Worm (Caenorhabditis elegans) whole organism, young adult: Measurements from ENCODE around the gene msra-1.

Experiments
- F22D6.2 ChIP-seq: sonication (generic microtip); optimal IDR thresholded peaks from 2 replicates; lab custom pipeline; 2016; ENCODE audit warnings: mild to moderate bottlenecking, missing genetic modification characterization, missing compliant biosample characterization
- F33H1.4 ChIP-seq: fragments of 200-800 bp; sonication (Bioruptor generic); IDR thresholded peaks from 2 replicates; pipeline ENCODE4 v1.3.6; 2022; ENCODE audit warnings: missing genetic modification reagents, missing genetic modification characterization, missing compliant biosample characterization
- F37B4.10 ChIP-seq: fragments of 200-800 bp; sonication (Bioruptor generic); IDR thresholded peaks from 2 replicates; pipeline ENCODE4 v1.3.6; 2022; ENCODE audit warnings: missing genetic modification characterization, missing compliant biosample characterization
- F39B2.1 ChIP-seq: fragments of 200-800 bp; sonication (Bioruptor generic); IDR thresholded peaks from 2 replicates; pipeline ENCODE4 v1.3.6; 2022; ENCODE audit warnings: missing genetic modification reagents, missing genetic modification characterization, missing compliant biosample characterization
- F52B5.7 ChIP-seq: sonication (generic microtip); optimal IDR thresholded peaks from 2 replicates; lab custom pipeline; 2016; ENCODE audit warnings: mild to moderate bottlenecking, missing genetic modification characterization, missing compliant biosample characterization
- F55B11.4 ChIP-seq: sonication (generic microtip); optimal IDR thresholded peaks from 2 replicates; lab custom pipeline; 2016; ENCODE audit warnings: missing compliant biosample characterization, missing genetic modification characterization, borderline replicate concordance; ENCODE audit not compliant: insufficient read depth
- K12H6.12 ChIP-seq: fragments of 200-800 bp; sonication (Bioruptor generic); optimal IDR thresholded peaks from 2 replicates; lab custom pipeline; 2018; ENCODE audit warnings: mild to moderate bottlenecking, missing genetic modification characterization, missing compliant biosample characterization
- Y53F4B.3 ChIP-seq: fragments of 200-800 bp; sonication (Bioruptor generic); IDR thresholded peaks from 2 replicates; pipeline ENCODE4 v1.3.6; 2022; ENCODE audit warnings: missing genetic modification reagents, missing genetic modification characterization, missing compliant biosample characterization
- Y53G8AR.9 ChIP-seq: fragments of 200-800 bp; sonication (Bioruptor generic); conservative IDR thresholded peaks from 2 replicates; pipeline ENCODE4 v1.3.6; 2022; ENCODE audit warnings: missing genetic modification reagents, missing genetic modification characterization, missing compliant biosample characterization
- Y56A3A.18 ChIP-seq: fragments of 200-800 bp; sonication (Bioruptor generic); IDR thresholded peaks from 2 replicates; pipeline ENCODE4 v1.3.6; 2022; ENCODE audit warnings: missing genetic modification reagents, missing genetic modification characterization, missing compliant biosample characterization
- ZK185.1 ChIP-seq: sonication (generic microtip); optimal IDR thresholded peaks from 2 replicates; lab custom pipeline; 2016; ENCODE audit warnings: mild to moderate bottlenecking, missing genetic modification characterization, missing compliant biosample characterization; ENCODE audit not compliant: poor library complexity, severe bottlenecking
- akir-1 ChIP-seq: fragments of 200-800 bp; sonication (Bioruptor generic); optimal IDR thresholded peaks from 2 replicates; lab custom pipeline; 2018; ENCODE audit warnings: mild to moderate bottlenecking, missing genetic modification characterization, moderate library complexity, missing compliant biosample characterization
- aptf-2 ChIP-seq: fragments of 200-800 bp; sonication (Bioruptor generic); conservative IDR thresholded peaks from 2 replicates; pipeline ENCODE4 v1.3.6; 2022; ENCODE audit warnings: missing genetic modification reagents, missing genetic modification characterization, missing compliant biosample characterization
- aptf-3 ChIP-seq: fragments of 200-800 bp; sonication (Bioruptor generic); IDR thresholded peaks from 2 replicates; pipeline ENCODE4 v1.3.6; 2022; ENCODE audit warnings: missing genetic modification characterization, missing compliant biosample characterization
- atf-7 ChIP-seq: sonication (generic microtip); optimal IDR thresholded peaks from 2 replicates; lab custom pipeline; 2017; ENCODE audit warnings: mild to moderate bottlenecking, missing genetic modification characterization, missing compliant biosample characterization
- cebp-1 ChIP-seq, 2 experiments: fragments of 200-800 bp in 1 of 2; sonication (Bioruptor generic) in 1 of 2; sonication (generic microtip) in 1 of 2; IDR thresholded peaks in 1 of 2; optimal IDR thresholded peaks in 1 of 2; 2 replicates each; pipeline versions ENCODE4 v1.3.6 to Lab custom; 2017 to 2022; ENCODE audit warnings: missing compliant biosample characterization in 2 of 2, missing genetic modification characterization in 2 of 2, mild to moderate bottlenecking in 1 of 2, missing genetic modification reagents in 1 of 2, moderate library complexity in 1 of 2
- ceh-100 ChIP-seq: fragments of 200-800 bp; sonication (Bioruptor generic); IDR thresholded peaks from 2 replicates; pipeline ENCODE4 v1.3.6; 2022; ENCODE audit warnings: missing genetic modification reagents, missing genetic modification characterization, missing compliant biosample characterization
- ceh-27 ChIP-seq: fragments of 200-800 bp; sonication (Bioruptor generic); optimal IDR thresholded peaks from 2 replicates; lab custom pipeline; 2018; ENCODE audit warnings: mild to moderate bottlenecking, missing genetic modification characterization, moderate library complexity, missing compliant biosample characterization
- ceh-40 ChIP-seq: fragments of 200-800 bp; sonication (Bioruptor generic); IDR thresholded peaks from 2 replicates; pipeline ENCODE4 v1.3.6; 2022; ENCODE audit warnings: missing genetic modification characterization, missing compliant biosample characterization
- ceh-58 ChIP-seq: fragments of 200-800 bp; sonication (Bioruptor generic); IDR thresholded peaks from 2 replicates; pipeline ENCODE4 v1.3.6; 2022; ENCODE audit warnings: missing genetic modification characterization, missing compliant biosample characterization
- chd-7 ChIP-seq: sonication (generic microtip); optimal IDR thresholded peaks from 2 replicates; lab custom pipeline; 2016; ENCODE audit warnings: mild to moderate bottlenecking, missing genetic modification characterization, moderate library complexity, missing compliant biosample characterization
- dpl-1 ChIP-seq: fragments of 150-350 bp; optimal IDR thresholded peaks from 2 replicates; lab custom pipeline; 2014; ENCODE audit warnings: missing biosample characterization, missing genetic modification reagents, missing genetic modification characterization
- efl-1 ChIP-seq: fragments of 150-350 bp; optimal IDR thresholded peaks from 2 replicates; lab custom pipeline; 2014; ENCODE audit warnings: missing biosample characterization, missing genetic modification reagents, missing genetic modification characterization
- egl-44 ChIP-seq: fragments of 200-800 bp; sonication (Bioruptor generic); IDR thresholded peaks from 2 replicates; pipeline ENCODE4 v1.3.6; 2022; ENCODE audit warnings: missing genetic modification reagents, missing genetic modification characterization, missing compliant biosample characterization
- fkh-3 ChIP-seq: sonication (generic microtip); optimal IDR thresholded peaks from 2 replicates; lab custom pipeline; 2016; ENCODE audit warnings: mild to moderate bottlenecking, missing genetic modification characterization, missing compliant biosample characterization
- hmg-1.2 ChIP-seq: fragments of 200-800 bp; sonication (Bioruptor generic); IDR thresholded peaks from 2 replicates; pipeline ENCODE4 v1.3.6; 2022; ENCODE audit warnings: missing genetic modification reagents, missing genetic modification characterization, missing compliant biosample characterization
- lsl-1 ChIP-seq: fragments of 200-800 bp; sonication (Bioruptor generic); optimal IDR thresholded peaks from 2 replicates; lab custom pipeline; 2018; ENCODE audit warnings: mild to moderate bottlenecking, missing genetic modification characterization, moderate library complexity, missing compliant biosample characterization
- mes-4 ChIP-seq: sonication (generic microtip); optimal IDR thresholded peaks from 2 replicates; lab custom pipeline; 2016; ENCODE audit warnings: missing genotype, missing genetic modification characterization, missing compliant biosample characterization
- nfya-2 ChIP-seq: fragments of 200-800 bp; sonication (Bioruptor generic); IDR thresholded peaks from 2 replicates; pipeline ENCODE4 v1.3.6; 2022; ENCODE audit warnings: missing genetic modification reagents, missing genetic modification characterization, missing compliant biosample characterization
- nfyb-1 ChIP-seq: fragments of 200-800 bp; sonication (Bioruptor generic); IDR thresholded peaks from 2 replicates; pipeline ENCODE4 v1.3.6; 2022; ENCODE audit warnings: missing genetic modification reagents, missing genetic modification characterization, missing compliant biosample characterization
- nhr-27 ChIP-seq: fragments of 200-800 bp; sonication (Bioruptor generic); optimal IDR thresholded peaks from 2 replicates; lab custom pipeline; 2018; ENCODE audit warnings: mild to moderate bottlenecking, missing genetic modification characterization, moderate library complexity, missing compliant biosample characterization
- nhr-80 ChIP-seq: sonication (generic microtip); optimal IDR thresholded peaks from 2 replicates; lab custom pipeline; 2016; ENCODE audit warnings: missing genetic modification characterization, missing compliant biosample characterization
- nhr-90 ChIP-seq: sonication (generic microtip); optimal IDR thresholded peaks from 2 replicates; lab custom pipeline; 2016; ENCODE audit warnings: missing genotype, mild to moderate bottlenecking, missing genetic modification characterization, missing compliant biosample characterization
- pha-4 ChIP-seq: fragments of 150-350 bp; sonication (generic microtip); optimal IDR thresholded peaks from 2 replicates; lab custom pipeline; 2014; ENCODE audit warnings: missing biosample characterization, missing genetic modification reagents, missing genetic modification characterization
- rcor-1 ChIP-seq: fragments of 200-800 bp; sonication (Bioruptor generic); IDR thresholded peaks from 2 replicates; pipeline ENCODE4 v1.3.6; 2022; ENCODE audit warnings: missing genetic modification reagents, missing genetic modification characterization, missing compliant biosample characterization
- snpc-1.1 ChIP-seq: sonication (generic microtip); optimal IDR thresholded peaks from 2 replicates; lab custom pipeline; 2017; ENCODE audit warnings: missing genetic modification characterization, mild to moderate bottlenecking, missing compliant biosample characterization, antibody characterized with exemption, moderate library complexity, missing genotype, missing genetic modification reagents; ENCODE audit not compliant: insufficient read depth
- snpc-4 ChIP-seq, 5 experiments: fragments of 150-350 bp in 1 of 5; sonication (generic microtip) in 4 of 5; optimal IDR thresholded peaks; 2 replicates each; lab custom pipeline; 2014 to 2018; ENCODE audit warnings: missing genetic modification characterization in 5 of 5, missing biosample characterization in 3 of 5, antibody characterized with exemption in 2 of 5, mild to moderate bottlenecking in 2 of 5, missing compliant biosample characterization in 2 of 5, missing genotype in 2 of 5, moderate library complexity in 2 of 5, missing genetic modification reagents in 1 of 5
- somi-1 ChIP-seq: fragments of 200-800 bp; sonication (Bioruptor generic); optimal IDR thresholded peaks from 2 replicates; lab custom pipeline; 2018; ENCODE audit warnings: mild to moderate bottlenecking, missing genetic modification characterization, missing compliant biosample characterization
- xnd-1 ChIP-seq: sonication (generic microtip); optimal IDR thresholded peaks from 2 replicates; lab custom pipeline; 2016; ENCODE audit warnings: missing genotype, missing genetic modification reagents, missing genetic modification characterization, missing compliant biosample characterization
- zim-3 ChIP-seq: sonication (generic microtip); optimal IDR thresholded peaks from 2 replicates; lab custom pipeline; 2017; ENCODE audit warnings: mild to moderate bottlenecking, missing genetic modification characterization, moderate library complexity, missing compliant biosample characterization

msra-1 gene

ce11 chrII:7326997-7327396, 36.8 kb downstream of the msra-1 start (continued):
- TF ChIP-seq hmg-1.2 (GFP tag; lab: Robert Waterston, UW) (0 out of 2 replicates have a peak, but pooled peaks have one; percentile 12), somi-1 (GFP tag; lab: Kevin White, UChicago) (no peak), lsl-1 (GFP tag; lab: Kevin White, UChicago) (no peak), zim-3 (peak; percentile 18), nfya-2 (GFP tag; lab: Robert Waterston, UW) (no peak), atf-7 (tag; lab: Kevin White, UChicago) (no peak), aptf-3 (no peak)

DNA sequence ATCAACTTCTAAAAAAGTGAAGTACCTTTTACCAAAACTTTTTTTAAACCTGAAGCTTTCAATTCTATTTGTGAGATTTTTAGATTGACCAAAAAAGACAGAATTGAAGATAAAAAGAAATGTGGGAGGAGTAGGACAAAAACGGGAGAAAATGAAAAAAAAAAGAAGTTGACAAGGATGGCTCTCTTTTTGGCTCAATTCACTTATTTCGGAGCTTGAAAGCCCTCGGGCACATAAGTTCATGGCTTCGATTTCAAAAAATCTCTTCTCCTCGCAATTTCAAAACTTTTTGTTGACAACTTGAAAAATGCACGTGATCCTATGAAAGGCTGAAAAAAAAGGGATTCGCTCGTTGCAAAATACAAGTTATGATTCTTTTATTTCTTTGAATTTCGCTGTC, 37.6 kb downstream of the msra-1 start:
- TF ChIP-seq pha-4 (tag; lab: Kevin White, UChicago) = no peak
- no peak for TF ChIP-seq egl-44 (GFP tag; lab: Robert Waterston, UW)
- TF ChIP-seq aptf-3 = no peak
- no peak for TF ChIP-seq F55B11.4
- TF ChIP-seq Y53F4B.3 = no peak
- no peak for TF ChIP-seq fkh-3 (tag; lab: Kevin White, UChicago)
- TF ChIP-seq aptf-2 (GFP tag; lab: Robert Waterston, UW) = no peak
- no peak for TF ChIP-seq xnd-1 (tag; lab: Kevin White, UChicago)
- no peak for TF ChIP-seq dpl-1 (GFP tag; lab: Kevin White, UChicago)
- no peak for TF ChIP-seq F39B2.1 (GFP tag; lab: Robert Waterston, UW)
- TF ChIP-seq chd-7 = no peak
- TF ChIP-seq nhr-27 (tag; lab: Kevin White, UChicago) = no peak

- TF ChIP-seq somi-1 (GFP tag; lab: Kevin White, UChicago) (peak; percentile 51), ZK185.1 (tag; lab: Kevin White, UChicago) (peak; percentile 16), F37B4.10 (GFP tag; lab: Robert Waterston, UW) (no peak), snpc-1.1 (tag; lab: Kevin White, UChicago) (no peak), nfyb-1 (GFP tag; lab: Robert Waterston, UW) (peak; percentile 32; the same call in 1 of the 2 replicates), mes-4 (tag; lab: Kevin White, UChicago) (no peak), snpc-4 (GFP tag; optimal IDR thresholded peaks at IDR 0.05; lab: Kevin White, UChicago) (no peak), snpc-4 (tag; optimal IDR thresholded peaks at IDR 0.05; lab: Kevin White, UChicago) (no peak), K12H6.12 (tag; lab: Kevin White, UChicago) (peak; percentile 79), Y56A3A.18 (GFP tag; lab: Robert Waterston, UW) (no peak), atf-7 (tag; lab: Kevin White, UChicago) (peak; percentile 62), akir-1 (GFP tag; lab: Kevin White, UChicago) (no peak), nhr-80 (tag; lab: Kevin White, UChicago) (no peak), ceh-27 (GFP tag; lab: Kevin White, UChicago) (peak; percentile 5), cebp-1 (GFP tag; IDR thresholded peaks at IDR 0.05; lab: Robert Waterston, UW) (no peak), cebp-1 (tag; optimal IDR thresholded peaks at IDR 0.05; lab: Kevin White, UChicago) (no peak), F22D6.2 (tag; lab: Kevin White, UChicago) (no peak)
These were observed 38.8 kb downstream of the msra-1 start for ce11 chrII:7325063-7325480.

DNA sequence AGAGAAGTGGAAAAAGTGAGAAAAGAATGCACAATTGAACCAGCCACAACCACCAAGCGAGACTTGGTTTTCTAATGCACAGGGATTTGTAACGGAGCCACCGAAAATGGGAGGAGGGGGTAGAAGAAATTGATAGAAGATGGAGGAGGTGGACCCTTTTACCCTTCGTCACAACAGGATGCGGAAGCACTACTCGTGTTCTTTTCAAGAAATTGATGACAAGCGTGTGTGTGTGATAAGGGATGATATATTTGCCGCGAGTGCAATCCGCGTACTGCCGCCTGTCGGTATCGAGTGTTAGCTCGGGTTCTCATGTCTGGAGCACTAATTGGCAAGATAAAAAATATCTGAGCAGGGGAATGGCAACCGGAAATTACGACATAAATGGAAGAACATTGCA, 39.9 kb downstream of the msra-1 start, which contains the start of gene F21D12.3:
F21D12.3 (minus strand) TSS at position 101 of the 400 bp plus-strand sequence.
- TF ChIP-seq efl-1 (GFP tag; lab: Kevin White, UChicago) (no peak), ceh-100 (GFP tag; lab: Robert Waterston, UW) (no peak), F33H1.4 (GFP tag; lab: Robert Waterston, UW) (0 out of 2 replicates have a peak, but pooled peaks have one; percentile 11), ceh-40 (GFP tag; lab: Robert Waterston, UW) (no peak), fkh-3 (tag; lab: Kevin White, UChicago) (no peak), nhr-90 (tag; lab: Kevin White, UChicago) (no peak), rcor-1 (GFP tag; lab: Robert Waterston, UW) (no peak), chd-7 (peak; percentile 26), ceh-58 (GFP tag; lab: Robert Waterston, UW) (0 out of 2 replicates have a peak, but pooled peaks have one; percentile 32), nfyb-1 (GFP tag; lab: Robert Waterston, UW) (0 out of 2 replicates have a peak, but pooled peaks have one; percentile 33), mes-4 (tag; lab: Kevin White, UChicago) (no peak), Y53G8AR.9 (GFP tag; lab: Robert Waterston, UW) (0 out of 2 replicates have a peak, but pooled peaks have one; percentile 24), F52B5.7 (tag; lab: Kevin White, UChicago) (peak; percentile 27)
